Worm (Caenorhabditis elegans) whole organism, dauer: ENCODE measurements around the gene tos-1.

Experiments used
- unc-62 ChIP-seq: sonication (generic microtip); optimal IDR thresholded peaks from 2 replicates; lab custom pipeline; 2017; ENCODE audit warnings: missing biosample characterization, missing genetic modification reagents, missing genetic modification characterization

Gene tos-1

DNA sequence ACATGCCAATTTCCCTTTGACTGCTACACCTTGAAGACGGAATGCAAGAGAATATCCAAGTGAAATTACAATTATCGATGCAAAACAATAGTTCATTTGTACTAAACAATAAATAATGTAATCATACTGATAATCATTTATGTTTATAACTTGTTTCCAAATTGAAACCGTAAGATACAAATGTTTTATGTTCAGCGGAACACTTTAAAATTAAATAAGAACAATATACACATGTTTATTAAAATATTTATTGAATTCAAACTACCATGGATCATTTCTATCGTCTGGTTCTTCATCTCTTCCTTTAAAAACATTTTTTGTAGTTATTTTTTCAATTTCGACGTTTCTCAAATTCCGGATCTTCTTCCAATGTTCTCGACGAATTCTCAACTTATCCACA lies 11.4 kb upstream of the tos-1 start, which contains the start of gene ttr-40:
ttr-40 (minus strand) TSS at position 101 of the 400 bp plus-strand sequence.
- TF ChIP-seq unc-62 (GFP tag; lab: Kevin White, UChicago) = no peak

DNA sequence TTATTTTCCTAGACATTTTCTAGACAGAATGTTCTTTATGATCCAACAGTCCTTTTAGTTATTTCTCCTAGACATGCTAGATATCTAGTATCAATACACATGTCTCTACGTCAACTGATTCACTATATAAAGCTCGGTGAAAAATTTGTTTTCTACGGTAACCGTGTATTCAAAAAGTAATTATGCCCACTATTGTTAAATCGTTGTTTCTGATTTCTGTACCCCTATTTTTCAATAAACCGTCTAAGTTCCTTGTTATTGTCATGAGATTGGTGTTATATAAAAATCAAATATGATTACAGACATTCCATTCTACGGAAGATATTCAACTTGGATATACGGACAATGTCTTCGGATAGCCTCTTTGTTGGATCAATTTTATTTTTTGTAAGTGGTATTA lies 8.9 kb upstream of the tos-1 start, which contains the start of gene srx-46:
srx-46 (plus strand) TSS at position 301 of the 400 bp plus-strand sequence.
- TF ChIP-seq unc-62 (GFP tag; lab: Kevin White, UChicago) = no peak

DNA sequence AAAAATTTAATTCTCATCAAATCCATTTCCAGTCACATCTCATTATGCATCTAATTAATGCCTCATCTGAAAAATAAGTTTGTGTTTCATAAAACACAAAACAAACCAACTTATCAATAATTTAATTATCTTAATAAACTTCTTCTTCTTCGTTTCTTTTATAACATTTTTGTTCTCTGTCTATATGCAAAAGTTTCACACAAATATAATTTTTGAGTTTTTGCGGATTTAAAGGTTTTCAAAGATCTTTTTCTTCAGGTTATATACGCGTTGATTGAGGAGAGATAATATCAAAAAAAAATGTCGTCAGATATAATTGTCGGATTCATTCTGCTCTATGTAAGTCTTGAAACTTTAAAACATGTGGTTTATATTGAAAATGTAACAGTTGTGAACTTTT lies 5.7 kb upstream of the tos-1 start, which contains the start of gene srx-47:
srx-47 (plus strand) TSS at position 301 of the 400 bp plus-strand sequence.
- TF ChIP-seq unc-62 (GFP tag; lab: Kevin White, UChicago) = no peak

DNA sequence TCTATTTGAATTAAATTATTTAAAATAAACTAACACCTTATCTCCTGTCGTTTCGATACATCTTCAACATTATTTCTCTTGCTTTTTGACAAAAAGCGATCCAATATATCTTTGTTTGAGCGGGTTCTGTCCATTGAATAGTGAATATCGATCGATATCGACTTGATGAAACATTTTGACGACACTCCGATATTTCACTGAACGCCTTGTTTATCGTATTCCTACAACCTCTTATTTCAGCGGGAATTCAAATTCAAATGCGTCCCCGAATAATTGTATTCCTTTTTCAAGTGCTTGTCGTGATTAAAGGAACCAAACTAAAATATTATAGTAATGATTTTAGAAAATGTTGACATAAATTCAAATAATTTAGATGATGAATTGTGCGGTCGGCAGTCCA lies 2.8 kb upstream of the tos-1 start, which contains the start of the genes K07B1.7 and try-5:
K07B1.7 (minus strand) TSS at position 159 of the 400 bp plus-strand sequence.
try-5 (plus strand) TSS at position 241 of the 400 bp plus-strand sequence.
- no peak for TF ChIP-seq unc-62 (GFP tag; lab: Kevin White, UChicago)

DNA sequence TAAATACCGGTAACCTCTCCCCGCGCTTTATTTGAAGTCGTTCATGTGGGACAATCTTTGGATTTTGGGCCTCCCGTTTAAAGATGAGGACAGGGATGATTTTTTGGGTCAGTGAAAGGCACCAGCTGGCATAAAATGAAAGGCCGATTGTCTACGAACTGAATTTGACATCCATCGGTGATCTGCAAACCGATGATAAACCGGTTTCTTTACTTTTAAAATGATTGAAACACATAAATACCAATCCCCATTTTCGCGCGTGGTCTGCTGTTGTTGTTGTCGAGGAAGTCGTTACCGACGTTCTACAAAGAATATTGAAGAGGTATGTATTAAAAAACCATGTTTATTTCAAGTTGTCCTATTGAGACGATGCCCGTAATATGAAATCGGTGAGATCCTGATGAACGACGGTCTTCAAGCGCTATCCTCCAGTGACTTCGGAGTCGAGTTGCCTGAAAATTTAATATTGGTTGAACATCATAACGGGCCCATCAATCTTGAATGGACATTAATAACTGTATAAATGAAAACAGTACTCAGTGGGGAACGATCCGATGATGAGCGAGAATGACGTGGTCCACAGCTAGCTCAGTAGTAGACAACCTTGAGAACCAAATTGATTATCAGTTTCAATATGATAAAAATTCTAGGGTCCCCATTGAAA lies 906 bp downstream of the tos-1 start:
- TF ChIP-seq unc-62 (GFP tag; lab: Kevin White, UChicago) = no peak

DNA sequence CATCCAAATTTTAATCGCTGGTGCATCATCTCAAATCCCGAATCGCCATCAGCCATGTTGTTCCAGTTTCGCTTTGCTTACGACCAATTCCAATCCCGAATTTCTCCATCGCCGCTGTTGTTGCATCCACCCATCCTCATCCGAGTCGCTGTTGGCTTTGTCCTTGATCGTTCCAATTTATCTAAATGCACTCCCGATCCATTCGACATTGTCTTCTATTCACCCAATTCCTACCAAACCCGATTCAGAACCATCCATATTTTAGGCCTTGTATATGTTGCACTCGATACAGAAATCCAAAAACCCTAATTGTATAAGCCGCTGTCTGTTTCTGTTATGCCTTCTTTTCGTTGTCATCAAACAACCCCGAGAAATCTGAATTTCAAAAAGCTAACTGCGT lies 3.7 kb downstream of the tos-1 start:
- TF ChIP-seq unc-62 (GFP tag; lab: Kevin White, UChicago) = no peak

DNA sequence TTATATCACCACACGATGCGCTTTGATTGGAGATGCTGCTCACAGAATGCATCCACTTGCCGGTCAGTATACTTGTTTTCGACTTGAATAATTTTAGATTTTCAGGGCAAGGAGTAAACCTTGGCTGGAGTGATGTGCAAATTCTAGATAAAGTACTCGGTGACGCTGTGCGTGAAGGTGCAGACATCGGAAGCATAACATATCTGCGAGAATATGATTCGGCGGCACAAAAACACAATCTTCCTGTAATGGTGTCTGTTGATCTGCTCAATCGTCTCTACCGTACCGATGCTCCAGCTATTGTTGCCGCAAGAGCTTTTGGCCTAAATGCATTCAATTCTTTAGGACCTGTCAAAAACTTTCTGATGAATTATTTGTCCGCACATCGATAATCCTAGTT lies 5.6 kb downstream of the tos-1 start:
- TF ChIP-seq unc-62 (GFP tag; lab: Kevin White, UChicago) = no peak

DNA sequence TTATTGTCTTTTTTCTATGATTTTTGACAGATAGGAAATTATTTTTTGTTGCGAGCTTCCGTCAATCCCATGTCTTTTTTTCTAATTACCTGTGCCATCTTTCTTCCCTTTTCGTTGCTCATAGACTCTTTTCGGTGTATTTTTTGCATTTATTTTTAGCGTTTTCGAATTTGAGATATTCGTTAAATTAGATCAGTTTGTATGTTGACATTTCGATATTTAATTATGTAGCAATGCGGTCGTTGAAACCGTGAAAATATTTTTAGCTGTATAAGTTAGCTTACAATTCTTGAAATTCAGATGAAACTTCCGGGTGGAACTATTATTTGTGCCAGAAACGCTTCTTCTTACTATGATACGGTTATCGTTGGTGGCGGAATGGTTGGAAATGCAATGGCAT lies 7.5 kb downstream of the tos-1 start, which contains the start of gene coq-6:
coq-6 (plus strand) TSS at position 301 of the 400 bp plus-strand sequence.
- no peak for TF ChIP-seq unc-62 (GFP tag; lab: Kevin White, UChicago)

DNA sequence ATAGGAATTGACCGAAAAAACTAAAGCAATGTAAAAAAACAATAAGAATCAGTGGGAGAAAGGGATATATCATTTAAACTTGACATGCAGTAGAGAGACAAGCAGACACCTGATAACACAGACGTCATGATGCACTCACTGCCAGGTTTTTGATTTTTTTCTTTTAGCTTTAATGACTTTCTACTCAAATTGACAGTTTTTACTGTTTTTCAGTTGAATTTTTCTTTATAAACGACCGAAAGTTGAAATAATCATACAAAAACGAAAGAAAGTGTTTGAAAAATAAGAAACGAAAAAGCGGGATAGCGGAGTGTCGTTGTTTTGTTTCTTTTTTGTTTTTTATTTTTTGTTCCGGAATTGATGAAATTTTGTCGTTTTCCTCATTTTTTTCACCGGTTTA lies 9.8 kb downstream of the tos-1 start, which contains the start of gene ucp-4:
ucp-4 (plus strand) TSS at position 83 of the 400 bp plus-strand sequence.
- TF ChIP-seq unc-62 (GFP tag; lab: Kevin White, UChicago) = no peak

DNA sequence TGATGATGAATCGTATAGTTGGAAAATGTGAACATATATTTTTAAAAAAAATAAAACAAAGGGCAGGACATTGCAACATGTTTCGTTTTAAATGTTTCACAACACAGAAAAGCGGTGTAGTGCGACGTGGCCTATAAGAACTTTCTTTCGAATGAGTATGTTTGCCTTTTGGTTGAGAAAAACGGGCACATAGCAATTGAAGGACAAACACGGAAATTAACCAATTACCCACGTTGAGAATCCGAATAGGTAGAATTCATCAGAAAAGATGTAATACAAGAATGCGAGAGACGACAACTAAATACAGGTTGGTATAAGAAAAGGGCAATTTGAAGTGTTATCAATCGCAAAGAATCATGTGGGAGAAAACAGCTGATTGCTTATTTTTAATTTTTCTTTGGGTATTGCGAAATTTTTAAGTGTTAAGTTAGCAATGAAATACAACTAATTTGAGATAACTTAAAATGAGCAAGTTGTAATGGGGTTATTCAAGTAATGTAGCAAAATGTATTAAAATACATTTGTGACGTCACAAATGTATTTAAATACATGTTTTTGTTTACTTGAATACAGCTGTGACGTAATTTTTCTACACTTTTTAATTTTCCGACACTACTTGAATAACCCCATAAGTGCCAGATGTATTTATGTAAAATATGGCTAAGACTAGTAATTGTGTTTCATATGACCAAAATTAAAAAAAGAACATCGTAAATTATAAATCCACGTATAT lies 10.5 kb downstream of the tos-1 start, which contains the start of gene acl-14:
acl-14 (minus strand) TSS at position 316 of the 733 bp plus-strand sequence.
- TF ChIP-seq unc-62 (GFP tag; lab: Kevin White, UChicago) = no peak

DNA sequence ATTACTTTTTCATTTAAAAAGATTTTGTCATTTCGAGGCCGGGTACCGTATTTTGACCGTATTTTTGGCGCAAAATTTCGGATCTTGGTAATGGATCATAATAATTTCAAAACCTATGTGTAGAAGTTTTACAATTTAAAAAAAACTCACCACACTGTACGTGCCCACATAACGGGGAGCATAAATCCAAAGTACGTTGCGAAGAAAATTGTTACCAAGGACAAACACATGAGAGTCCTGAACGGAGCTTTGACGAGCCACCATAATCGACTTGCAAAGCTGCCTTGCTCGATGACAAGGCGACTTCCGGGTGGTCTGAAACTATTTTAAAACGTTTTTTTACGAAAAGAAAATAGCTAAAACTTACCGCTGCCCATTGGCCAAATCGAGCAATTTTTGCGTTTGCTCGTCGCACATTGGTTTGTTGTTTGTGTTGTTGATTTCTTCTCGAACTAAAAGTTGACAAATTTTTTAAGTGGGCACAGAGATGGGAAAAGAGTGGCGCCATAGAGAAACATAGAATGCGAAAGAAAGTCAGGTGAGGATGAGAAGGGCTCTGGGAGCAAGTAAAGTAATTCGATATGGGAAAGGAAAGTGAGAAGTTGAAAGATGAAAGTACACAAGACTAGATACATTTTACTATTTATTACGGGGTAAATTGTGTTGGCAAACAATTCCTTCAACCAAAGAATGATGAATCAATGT lies 11.2 kb downstream of the tos-1 start:
- no peak for TF ChIP-seq unc-62 (GFP tag; lab: Kevin White, UChicago)

DNA sequence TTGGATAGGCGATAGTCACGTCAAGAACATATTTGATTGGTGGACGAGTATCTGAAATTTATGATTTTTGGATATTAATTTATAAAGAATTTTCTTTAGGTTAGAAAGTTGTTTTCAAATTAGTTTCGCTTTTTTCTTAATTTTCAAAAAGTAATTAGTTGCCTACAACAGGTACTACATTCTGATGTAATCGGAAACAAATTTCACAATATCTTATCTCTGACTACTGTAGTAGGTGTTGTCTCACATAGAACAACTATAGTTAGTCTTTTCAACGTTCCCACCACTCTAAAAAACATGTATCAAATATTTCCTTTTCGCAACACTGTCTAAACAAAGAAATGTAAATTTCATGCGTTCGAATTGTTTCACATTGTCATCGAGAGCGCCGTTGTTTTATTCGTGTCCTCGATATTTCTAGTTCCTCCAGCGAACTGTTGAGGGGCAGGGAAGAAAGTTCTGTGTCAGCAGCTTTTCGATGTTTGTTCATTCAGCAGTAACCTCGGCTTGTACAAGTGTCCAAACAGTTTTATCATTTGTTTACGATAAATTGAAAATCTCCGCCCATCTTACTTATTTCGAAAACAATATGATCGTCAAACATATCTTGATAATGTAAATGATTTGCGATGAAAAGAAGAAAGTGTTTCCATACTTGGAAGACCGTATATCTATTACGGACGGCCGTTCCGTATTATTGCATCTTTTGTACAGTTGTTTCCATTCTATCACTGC lies 14.6 kb downstream of the tos-1 start:
- no peak for TF ChIP-seq unc-62 (GFP tag; lab: Kevin White, UChicago)

DNA sequence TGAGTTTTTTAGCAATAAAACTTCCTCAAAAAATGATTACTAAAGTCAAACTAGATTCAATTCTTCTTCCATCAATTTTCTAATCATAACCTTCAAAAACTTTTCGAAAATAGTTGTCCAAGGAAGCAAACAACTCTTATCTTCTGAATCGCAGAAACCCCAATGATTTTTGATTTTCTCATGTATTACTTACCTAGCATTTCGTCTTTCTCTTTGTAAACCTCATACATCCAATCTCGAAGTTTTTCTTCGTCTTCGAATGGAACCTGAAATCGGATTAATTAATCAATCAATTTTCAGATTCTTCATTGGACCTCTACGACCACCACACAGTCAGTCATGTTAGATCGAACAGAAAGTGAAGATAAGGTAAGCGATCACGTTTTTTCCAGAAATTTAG lies 15.3 kb downstream of the tos-1 start, which contains the start of gene K07B1.4:
K07B1.4 (plus strand) TSS at position 301 of the 400 bp plus-strand sequence.
- no peak for TF ChIP-seq unc-62 (GFP tag; lab: Kevin White, UChicago)

DNA sequence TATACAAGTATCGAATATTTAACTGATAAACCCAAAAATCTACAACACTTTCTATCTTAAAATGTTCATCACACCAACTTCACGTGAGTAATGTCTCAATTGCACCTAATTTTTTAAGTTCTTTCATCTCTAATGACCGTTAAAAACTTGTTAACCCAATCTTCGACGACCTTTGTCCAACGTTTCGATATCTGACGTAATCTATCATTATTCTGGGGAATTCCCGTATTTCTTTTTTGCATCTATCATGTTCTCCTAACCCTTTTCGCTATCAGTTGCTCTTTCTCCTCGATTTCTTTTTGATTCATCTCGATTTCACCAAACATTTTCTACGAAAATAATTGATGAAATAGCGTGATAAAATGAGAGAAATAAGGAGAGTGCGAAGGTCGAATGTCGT lies 16.3 kb downstream of the tos-1 start:
- TF ChIP-seq unc-62 (GFP tag; lab: Kevin White, UChicago) = no peak

DNA sequence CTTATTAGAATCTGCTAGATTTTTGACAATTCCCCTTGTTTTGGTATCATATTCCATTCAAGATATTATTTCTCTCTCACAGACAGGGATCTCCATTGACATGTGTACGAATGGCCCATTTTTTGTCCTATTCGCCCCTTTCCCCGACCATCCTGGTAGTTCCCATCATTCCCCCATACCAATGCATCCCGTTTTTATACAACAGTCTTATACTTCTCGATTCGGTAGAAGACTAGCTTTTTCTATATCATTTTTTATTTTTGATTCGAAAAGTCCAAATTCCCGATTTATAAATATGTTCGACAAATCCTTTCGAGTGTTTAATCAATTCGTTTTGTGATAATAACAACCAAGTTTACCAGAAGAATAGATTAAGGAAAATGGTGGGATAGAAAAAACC lies 17.1 kb downstream of the tos-1 start:
- TF ChIP-seq unc-62 (GFP tag; lab: Kevin White, UChicago) = no peak
